Worm (Caenorhabditis elegans) whole organism, mixed stage, embryonic: ENCODE results near the gene Y51A2A.4.

Experiments
- M03D4.4 ChIP-seq: sonication (generic microtip); optimal IDR thresholded peaks from 2 replicates; lab custom pipeline; 2017; ENCODE audit warnings: mild to moderate bottlenecking, missing genetic modification characterization, missing compliant biosample characterization
- bed-3 ChIP-seq: fragments of 200-800 bp; sonication (Bioruptor generic); optimal IDR thresholded peaks from 3 replicates; lab custom pipeline; 2018; ENCODE audit warnings: mild to moderate bottlenecking, missing genetic modification characterization, moderate library complexity, missing compliant biosample characterization
- blmp-1 ChIP-seq: fragments of 150-350 bp; optimal IDR thresholded peaks from 2 replicates; lab custom pipeline; 2014; ENCODE audit warnings: missing biosample characterization, missing genetic modification characterization
- ceh-39 ChIP-seq: fragments of 150-350 bp; optimal IDR thresholded peaks from 2 replicates; lab custom pipeline; 2014; ENCODE audit warnings: missing biosample characterization, missing genetic modification characterization
- ceh-43 ChIP-seq: fragments of 200-800 bp; sonication (Bioruptor generic); optimal IDR thresholded peaks from 2 replicates; lab custom pipeline; 2018; ENCODE audit warnings: mild to moderate bottlenecking, missing genetic modification characterization, moderate library complexity, missing compliant biosample characterization
- ceh-83 ChIP-seq: fragments of 200-800 bp; sonication (Bioruptor generic); optimal IDR thresholded peaks from 2 replicates; lab custom pipeline; 2018; ENCODE audit warnings: mild to moderate bottlenecking, missing genetic modification characterization, missing compliant biosample characterization
- ces-1 ChIP-seq: fragments of 150-350 bp; optimal IDR thresholded peaks from 2 replicates; lab custom pipeline; 2014; ENCODE audit warnings: missing biosample characterization, missing genetic modification reagents, missing genetic modification characterization
- drap-1 ChIP-seq: fragments of 200-800 bp; sonication (Bioruptor generic); optimal IDR thresholded peaks from 3 replicates; lab custom pipeline; 2018; ENCODE audit warnings: mild to moderate bottlenecking, missing genetic modification characterization, missing compliant biosample characterization
- elt-1 ChIP-seq: sonication (generic microtip); optimal IDR thresholded peaks from 2 replicates; lab custom pipeline; 2017; ENCODE audit warnings: missing genetic modification characterization, mild to moderate bottlenecking, missing compliant biosample characterization, antibody characterized with exemption, moderate library complexity, borderline replicate concordance; ENCODE audit not compliant: insufficient read depth
- ham-2 ChIP-seq: fragments of 200-800 bp; sonication (Bioruptor generic); optimal IDR thresholded peaks from 2 replicates; lab custom pipeline; 2018; ENCODE audit warnings: mild to moderate bottlenecking, missing genetic modification characterization, missing compliant biosample characterization
- lin-32 ChIP-seq: fragments of 200-800 bp; sonication (Bioruptor generic); optimal IDR thresholded peaks from 2 replicates; lab custom pipeline; 2018; ENCODE audit warnings: mild to moderate bottlenecking, missing genetic modification characterization, missing compliant biosample characterization
- lsy-2 ChIP-seq: fragments of 150-350 bp; optimal IDR thresholded peaks from 2 replicates; lab custom pipeline; 2014; ENCODE audit warnings: missing biosample characterization, missing genetic modification characterization
- mab-5 ChIP-seq: fragments of 150-350 bp; optimal IDR thresholded peaks from 2 replicates; lab custom pipeline; 2014; ENCODE audit warnings: missing biosample characterization, missing genetic modification characterization
- mep-1 ChIP-seq: fragments of 150-350 bp; optimal IDR thresholded peaks from 2 replicates; lab custom pipeline; 2017; ENCODE audit warnings: missing biosample characterization, missing genetic modification reagents, missing genetic modification characterization, inconsistent platforms
- mls-2 ChIP-seq: sonication (generic microtip); optimal IDR thresholded peaks from 2 replicates; lab custom pipeline; 2016; ENCODE audit warnings: mild to moderate bottlenecking, missing genetic modification characterization, moderate library complexity, missing compliant biosample characterization
- nhr-12 ChIP-seq: fragments of 150-350 bp; optimal IDR thresholded peaks from 2 replicates; lab custom pipeline; 2014; ENCODE audit warnings: missing biosample characterization, missing genetic modification characterization
- nhr-2 ChIP-seq: fragments of 150-350 bp; optimal IDR thresholded peaks from 2 replicates; lab custom pipeline; 2014; ENCODE audit warnings: missing biosample characterization, missing genetic modification characterization
- nhr-237 ChIP-seq: fragments of 150-350 bp; optimal IDR thresholded peaks from 2 replicates; lab custom pipeline; 2014; ENCODE audit warnings: missing biosample characterization, missing genetic modification characterization
- nhr-28 ChIP-seq: fragments of 150-350 bp; optimal IDR thresholded peaks from 2 replicates; lab custom pipeline; 2014; ENCODE audit warnings: missing biosample characterization, missing genetic modification characterization
- pha-4 ChIP-seq: fragments of 150-350 bp; optimal IDR thresholded peaks from 2 replicates; lab custom pipeline; 2018; ENCODE audit warnings: missing biosample characterization, missing genetic modification reagents, missing genetic modification characterization
- sem-2 ChIP-seq: fragments of 200-800 bp; sonication (Bioruptor generic); optimal IDR thresholded peaks from 2 replicates; lab custom pipeline; 2018; ENCODE audit warnings: mild to moderate bottlenecking, missing genetic modification characterization, missing compliant biosample characterization
- snpc-4 ChIP-seq: fragments of 150-350 bp; optimal IDR thresholded peaks from 2 replicates; lab custom pipeline; 2014; ENCODE audit warnings: missing biosample characterization, missing genetic modification characterization
- sptf-1 ChIP-seq: sonication (generic microtip); optimal IDR thresholded peaks from 2 replicates; lab custom pipeline; 2017; ENCODE audit warnings: mild to moderate bottlenecking, missing genetic modification characterization, moderate library complexity, missing compliant biosample characterization
- tbx-8 ChIP-seq: fragments of 200-800 bp; sonication (Bioruptor generic); optimal IDR thresholded peaks from 2 replicates; lab custom pipeline; 2018; ENCODE audit warnings: mild to moderate bottlenecking, missing genetic modification characterization, moderate library complexity, missing compliant biosample characterization
- unc-120 ChIP-seq: sonication (generic microtip); optimal IDR thresholded peaks from 2 replicates; lab custom pipeline; 2017; ENCODE audit warnings: missing genetic modification characterization, missing compliant biosample characterization; ENCODE audit not compliant: poor library complexity, severe bottlenecking
- unc-39 ChIP-seq: fragments of 150-350 bp; optimal IDR thresholded peaks from 2 replicates; lab custom pipeline; 2014; ENCODE audit warnings: missing biosample characterization, missing genetic modification characterization
- unc-62 ChIP-seq: fragments of 150-350 bp; optimal IDR thresholded peaks from 2 replicates; lab custom pipeline; 2014; ENCODE audit warnings: missing biosample characterization, missing genetic modification reagents, missing genetic modification characterization
- zip-8 ChIP-seq: fragments of 150-350 bp; optimal IDR thresholded peaks from 2 replicates; lab custom pipeline; 2014; ENCODE audit warnings: missing biosample characterization, missing genetic modification characterization

Gene Y51A2A.4

DNA sequence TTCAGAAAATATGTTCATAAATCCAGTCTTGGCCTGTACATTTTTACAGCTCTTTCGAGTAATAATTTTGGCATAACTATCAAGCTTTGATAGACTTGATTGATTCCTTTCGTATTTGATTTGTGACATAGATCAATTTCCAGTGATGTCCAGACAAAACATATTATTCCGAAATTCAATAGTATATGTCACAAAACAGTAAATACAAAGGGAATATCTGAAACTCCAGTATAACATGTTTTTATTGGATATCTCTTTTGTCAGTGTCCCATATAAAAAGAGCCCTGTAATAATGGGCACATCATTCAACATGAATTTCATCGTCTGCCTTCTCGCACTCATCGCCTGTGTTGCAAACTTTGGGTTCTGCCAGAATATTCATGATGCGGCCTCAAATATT lies at the start of gene Y51A2A.4:
TSS of gene Y51A2A.4 (plus strand) at position 301 of the 400 bp plus-strand sequence.
- TF ChIP-seq elt-1 (tag; lab: Kevin White, UChicago) (no peak), lsy-2 (tag; lab: Kevin White, UChicago) (no peak), ceh-83 (no peak), ham-2 (GFP tag; lab: Kevin White, UChicago) (no peak)

DNA sequence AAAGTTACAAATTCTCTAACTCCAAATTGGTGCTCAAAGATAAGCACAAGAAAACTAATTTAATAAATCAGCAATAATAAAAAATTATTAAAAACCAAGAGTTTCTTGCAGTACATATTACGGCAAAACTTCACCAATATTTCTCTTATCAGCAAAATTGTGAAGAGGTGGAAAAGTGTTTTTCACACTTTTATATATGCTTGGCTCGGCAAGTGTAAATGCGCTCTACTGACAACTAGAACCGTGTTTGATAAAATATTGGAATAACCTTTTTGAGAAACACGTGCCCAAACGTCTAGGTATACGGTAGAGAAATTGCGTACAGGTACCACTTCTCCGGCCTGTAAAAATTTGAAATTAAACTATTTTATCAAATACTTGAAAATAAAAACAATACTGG lies 49.4 kb upstream of the Y51A2A.4 start, which contains the start of gene R10E8.8:
TSS of gene R10E8.8 (minus strand) at position 343 of the 400 bp plus-strand sequence.
- no peak for TF ChIP-seq snpc-4 (tag; lab: Kevin White, UChicago)
- TF ChIP-seq unc-62 (GFP tag; lab: Kevin White, UChicago) = no peak
- no peak for TF ChIP-seq elt-1 (tag; lab: Kevin White, UChicago)
- TF ChIP-seq, all 35 proteins: peak for 0

DNA sequence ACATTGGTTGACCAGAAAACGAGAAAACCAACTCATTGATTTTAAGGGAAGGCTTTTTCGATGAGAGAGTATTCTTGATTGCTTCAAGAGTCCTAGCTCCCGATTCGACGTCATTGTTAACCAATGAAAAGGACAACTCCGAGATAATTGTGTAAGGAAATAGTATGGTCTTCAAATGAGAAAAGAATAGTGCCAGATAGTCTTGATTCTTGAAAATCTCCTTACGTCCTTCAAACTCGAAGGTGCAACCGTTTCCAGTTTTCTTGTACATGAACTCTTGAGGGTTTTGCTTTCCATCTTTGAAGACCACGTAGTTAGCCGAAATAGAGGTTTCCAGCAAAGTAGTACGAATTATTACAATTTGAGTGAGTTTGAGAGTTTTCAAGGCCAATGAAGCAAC lies 47.5 kb upstream of the Y51A2A.4 start:
- no peak for TF ChIP-seq ceh-43 (GFP tag; lab: Kevin White, UChicago)
- no peak for TF ChIP-seq unc-120
- no peak for TF ChIP-seq sem-2 (GFP tag; lab: Kevin White, UChicago)
- TF ChIP-seq ceh-83 = no peak
- TF ChIP-seq ces-1 (GFP tag; lab: Kevin White, UChicago) = no peak
- no peak for TF ChIP-seq zip-8 (tag; lab: Kevin White, UChicago)
- TF ChIP-seq mab-5 (tag; lab: Kevin White, UChicago) = no peak
- TF ChIP-seq drap-1 (GFP tag; lab: Kevin White, UChicago) = no peak
- no peak for TF ChIP-seq nhr-28 (tag; lab: Kevin White, UChicago)
- no peak for TF ChIP-seq mep-1
- TF ChIP-seq unc-39 (tag; lab: Kevin White, UChicago) = no peak
- no peak for TF ChIP-seq M03D4.4
- TF ChIP-seq ceh-39 (tag; lab: Kevin White, UChicago) = no peak
- TF ChIP-seq lin-32 (GFP tag; lab: Kevin White, UChicago) = no peak
- TF ChIP-seq pha-4 (tag; lab: Kevin White, UChicago) = no peak
- TF ChIP-seq nhr-2 = no peak
- no peak for TF ChIP-seq blmp-1
- TF ChIP-seq nhr-237 = no peak

DNA sequence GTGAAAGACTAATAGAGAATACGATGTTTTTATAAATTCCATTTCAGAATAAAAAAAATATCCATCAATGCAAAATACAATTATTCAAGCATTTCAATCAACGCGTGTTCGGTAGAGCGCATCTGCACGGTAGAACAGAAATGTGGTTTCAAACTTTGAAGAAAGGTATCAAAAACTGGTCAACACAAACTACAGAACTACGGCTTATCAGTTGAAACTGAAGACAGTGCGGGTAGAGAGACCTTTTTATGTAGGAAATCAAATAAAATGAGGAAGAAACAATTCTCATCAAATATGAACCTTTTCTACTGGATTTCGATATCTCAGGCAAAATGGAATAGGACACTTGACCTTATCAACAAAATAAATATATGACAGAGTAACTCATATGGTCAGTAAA lies 46.3 kb upstream of the Y51A2A.4 start:
- TF ChIP-seq mab-5 (tag; lab: Kevin White, UChicago) (no peak), mep-1 (no peak), snpc-4 (tag; lab: Kevin White, UChicago) (no peak), ceh-43 (GFP tag; lab: Kevin White, UChicago) (no peak), unc-39 (tag; lab: Kevin White, UChicago) (no peak), bed-3 (no peak), ceh-83 (no peak)

DNA sequence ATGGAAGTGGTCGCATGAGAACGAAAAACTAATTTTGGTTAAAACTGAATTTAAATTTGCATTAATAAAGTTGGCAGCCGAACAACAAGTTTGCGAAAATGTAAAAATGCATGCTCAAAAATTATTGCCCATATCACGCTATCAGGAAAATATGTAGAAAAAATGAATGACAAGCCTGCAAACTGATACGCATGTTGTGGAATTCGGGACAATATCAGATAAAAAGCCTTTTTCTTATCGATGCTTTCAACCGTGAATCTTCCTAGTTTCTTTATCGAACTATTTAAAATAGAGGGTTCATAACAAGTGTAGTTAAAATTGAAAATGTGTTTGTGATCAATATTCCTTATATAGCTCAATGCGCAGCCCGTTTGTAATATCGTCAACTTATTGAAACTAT lies 44.7 kb upstream of the Y51A2A.4 start:
- TF ChIP-seq mab-5 (tag; lab: Kevin White, UChicago) (no peak), unc-120 (no peak), nhr-237 (no peak), sptf-1 (tag; lab: Kevin White, UChicago) (no peak), mls-2 (no peak), sem-2 (GFP tag; lab: Kevin White, UChicago) (no peak), elt-1 (tag; lab: Kevin White, UChicago) (no peak), lsy-2 (tag; lab: Kevin White, UChicago) (no peak), ham-2 (GFP tag; lab: Kevin White, UChicago) (no peak)
- TF ChIP-seq, all 35 proteins: peak for 0

DNA sequence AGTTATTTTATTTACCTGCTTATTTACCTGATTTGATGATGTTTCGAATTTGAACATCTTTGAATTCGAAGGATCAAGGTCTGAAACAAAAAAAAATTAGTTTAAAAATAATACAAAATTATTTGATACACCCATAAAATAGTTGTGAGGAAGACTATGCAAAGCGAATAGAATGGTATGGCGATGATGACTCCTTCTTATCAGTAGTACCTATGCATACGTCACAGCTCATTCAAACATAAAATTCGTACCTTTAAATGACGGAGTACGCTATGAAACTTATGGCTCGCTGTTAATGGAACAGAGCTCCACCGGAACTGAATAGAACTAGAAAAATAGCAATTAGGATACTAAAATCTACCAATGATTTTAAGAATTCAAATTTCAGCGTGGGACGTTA lies 38.5 kb upstream of the Y51A2A.4 start, which contains the start of gene R10E8.1:
TSS of gene R10E8.1 (minus strand) at position 178 of the 400 bp plus-strand sequence.
- no peak for TF ChIP-seq mep-1
- no peak for TF ChIP-seq mls-2
- no peak for TF ChIP-seq mab-5 (tag; lab: Kevin White, UChicago)
- no peak for TF ChIP-seq nhr-12 (tag; lab: Kevin White, UChicago)
- no peak for TF ChIP-seq nhr-2

DNA sequence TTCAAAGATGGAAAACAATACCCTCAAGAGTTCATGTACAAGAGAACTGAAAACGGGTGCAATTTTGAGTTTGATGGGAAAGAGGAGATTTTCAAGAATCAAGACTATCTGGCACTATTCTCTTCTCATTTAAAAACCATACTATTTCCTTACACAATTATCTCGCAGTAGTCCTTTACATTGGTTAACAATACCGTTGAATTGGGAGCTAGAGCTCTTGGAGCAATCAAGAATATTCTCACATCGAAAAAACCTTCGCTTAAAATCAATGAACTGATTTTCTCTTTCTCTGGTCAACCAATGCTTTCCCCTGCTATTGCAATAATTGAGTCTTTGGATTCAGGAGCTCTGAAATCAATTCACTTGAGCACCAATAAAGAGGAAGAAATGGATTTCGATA lies 37.2 kb upstream of the Y51A2A.4 start, which contains the start of gene R10E8.2:
TSS of gene R10E8.2 (plus strand) at position 301 of the 400 bp plus-strand sequence.
- no peak for TF ChIP-seq zip-8 (tag; lab: Kevin White, UChicago)
- TF ChIP-seq sptf-1 (tag; lab: Kevin White, UChicago) = no peak
- no peak for TF ChIP-seq mep-1
- no peak for TF ChIP-seq ham-2 (GFP tag; lab: Kevin White, UChicago)
- TF ChIP-seq ces-1 (GFP tag; lab: Kevin White, UChicago) = no peak
- no peak for TF ChIP-seq lsy-2 (tag; lab: Kevin White, UChicago)
- TF ChIP-seq nhr-237 = no peak
- no peak for TF ChIP-seq pha-4 (tag; lab: Kevin White, UChicago)
- no peak for TF ChIP-seq tbx-8 (GFP tag; lab: Kevin White, UChicago)
- no peak for TF ChIP-seq elt-1 (tag; lab: Kevin White, UChicago)
- TF ChIP-seq drap-1 (GFP tag; lab: Kevin White, UChicago) = no peak
